Fruit fly (Drosophila melanogaster): ENCODE data around the gene PDCD-5.
A peak's percentile ranks its signal among the peaks of the same experiment; 100 is the strongest.

DNA sequence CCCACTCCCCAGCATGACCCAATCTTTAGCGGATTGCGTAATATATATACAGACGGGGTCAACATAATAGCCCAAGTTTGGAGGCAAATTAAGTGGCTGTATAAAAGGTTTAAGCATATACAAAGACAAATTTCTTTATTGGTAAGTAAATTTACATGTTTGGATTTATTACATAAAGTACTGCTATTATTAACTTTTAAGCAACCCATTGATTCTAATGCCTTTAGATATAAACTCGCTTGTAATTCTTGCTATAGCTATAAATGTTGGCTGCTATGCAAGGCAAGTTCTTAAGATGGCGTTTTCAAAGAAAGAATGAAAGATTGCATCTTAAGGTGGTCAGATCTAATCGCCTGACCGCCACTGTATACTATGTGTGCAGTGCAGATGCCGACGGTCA, 29.3 kb downstream of the PDCD-5 start:
- TF ChIP-seq gl (tag; optimal IDR thresholded peaks at IDR 0.05) (peak; percentile 12), Ets98B (GFP tag; IDR thresholded peaks at IDR 0.05) (no peak), CG8159 (tag; optimal IDR thresholded peaks at IDR 0.05) (peak; percentile 61), CG10348 (GFP tag; IDR thresholded peaks at IDR 0.05) (no peak), CG32121 (GFP tag; IDR thresholded peaks at IDR 0.05) (no peak), fd96Ca (GFP tag; IDR thresholded peaks at IDR 0.05) (no peak), CG13204 (GFP tag; optimal IDR thresholded peaks at IDR 0.05) (peak; percentile 2), CG8301 (tag; optimal IDR thresholded peaks at IDR 0.05) (peak; percentile 38), Snoo (tag; optimal IDR thresholded peaks at IDR 0.05) (peak; percentile 52), rn (GFP tag; IDR thresholded peaks at IDR 0.05) (no peak), CG12605 (GFP tag; IDR thresholded peaks at IDR 0.05) (no peak), CG15710 (tag; optimal IDR thresholded peaks at IDR 0.05) (peak; percentile 57), CG9948 (tag; optimal IDR thresholded peaks at IDR 0.05) (peak; percentile 64), D1 (tag; optimal IDR thresholded peaks at IDR 0.05) (no peak)

Data from whole organism, pupa.